Fruit fly (Drosophila melanogaster) S2 (cell line): Measurements from ENCODE around the gene CG14075.

Source experiments
- CG8478 ChIP-seq: fragments of >200 bp; optimal IDR thresholded peaks from 2 replicates; lab custom pipeline; 2018
- CTCF ChIP-seq, 2 experiments: fragments of >200 bp; optimal IDR thresholded peaks; 2 replicates each; lab custom pipeline; 2018

Gene CG14075

dm6 chr3L:19015454-19016054 is 30.8 kb downstream of the CG14075 start:
- no peak for TF ChIP-seq CG8478 (lab: Kevin White, UChicago)
- TF ChIP-seq CTCF (optimal IDR thresholded peaks at IDR 0.05; lab: Kevin White, UChicago), result no peak

dm6 chr3L:19016133-19016804 is 31.5 kb downstream of the CG14075 start:
- TF ChIP-seq CTCF (optimal IDR thresholded peaks at IDR 0.05; lab: Kevin White, UChicago), result no peak
- TF ChIP-seq CG8478 (lab: Kevin White, UChicago), result no peak

- TF ChIP-seq CG8478 (lab: Kevin White, UChicago) (no peak), CTCF (optimal IDR thresholded peaks at IDR 0.05; lab: Kevin White, UChicago) (no peak)
Observed at dm6 chr3L:19016805-19017161, 32.0 kb downstream of the CG14075 start.

- no peak for TF ChIP-seq CG8478 (lab: Kevin White, UChicago)
- TF ChIP-seq CTCF (optimal IDR thresholded peaks at IDR 0.05; lab: Kevin White, UChicago), result no peak
Observed at dm6 chr3L:19018440-19018839, 33.7 kb downstream of the CG14075 start.

dm6 chr3L:19019308-19019749 is 34.6 kb downstream of the CG14075 start:
- TF ChIP-seq CG8478 (lab: Kevin White, UChicago) (no peak), CTCF (optimal IDR thresholded peaks at IDR 0.05; lab: Kevin White, UChicago) (no peak)

- no peak for TF ChIP-seq CG8478 (lab: Kevin White, UChicago)
- no peak for TF ChIP-seq CTCF (optimal IDR thresholded peaks at IDR 0.05; lab: Kevin White, UChicago)
Observed at dm6 chr3L:19020467-19020866, 35.7 kb downstream of the CG14075 start.

- TF ChIP-seq CG8478 (lab: Kevin White, UChicago), result no peak
- TF ChIP-seq CTCF (optimal IDR thresholded peaks at IDR 0.05; lab: Kevin White, UChicago), result no peak
Observed at dm6 chr3L:19021701-19022100, 36.9 kb downstream of the CG14075 start.

- TF ChIP-seq CTCF (optimal IDR thresholded peaks at IDR 0.05; lab: Kevin White, UChicago) (no peak), CG8478 (lab: Kevin White, UChicago) (no peak)
Observed at dm6 chr3L:19024800-19025199, 40.0 kb downstream of the CG14075 start.

dm6 chr3L:19027172-19027571 is 42.4 kb downstream of the CG14075 start:
- no peak for TF ChIP-seq CG8478 (lab: Kevin White, UChicago)
- no peak for TF ChIP-seq CTCF (optimal IDR thresholded peaks at IDR 0.05; lab: Kevin White, UChicago)

- TF ChIP-seq CTCF (optimal IDR thresholded peaks at IDR 0.05; lab: Kevin White, UChicago) (no peak), CG8478 (lab: Kevin White, UChicago) (no peak)
Observed at dm6 chr3L:19031858-19032257, 47.1 kb downstream of the CG14075 start.

- TF ChIP-seq CTCF (optimal IDR thresholded peaks at IDR 0.05; lab: Kevin White, UChicago), result no peak
- no peak for TF ChIP-seq CG8478 (lab: Kevin White, UChicago)
Observed at dm6 chr3L:19032676-19033075, 47.9 kb downstream of the CG14075 start.

dm6 chr3L:19033154-19033811 is 48.5 kb downstream of the CG14075 start:
- TF ChIP-seq CG8478 (lab: Kevin White, UChicago) (no peak), CTCF (optimal IDR thresholded peaks at IDR 0.05; lab: Kevin White, UChicago) (no peak)
